Fruit fly (Drosophila melanogaster) whole organism, pupa: Measurements from ENCODE around the gene CG15597.

Experiments
- CG15710 ChIP-seq: fragments of 200-800 bp; sonication (Bioruptor generic); optimal IDR thresholded peaks from 2 replicates; lab custom pipeline; 2018; ENCODE audit warnings: missing biosample characterization, mild to moderate bottlenecking, missing genetic modification characterization, moderate library complexity
- CG4496 ChIP-seq: fragments of 200-800 bp; sonication (Bioruptor generic); IDR thresholded peaks from 3 replicates; pipeline ENCODE4 v1.3.6; 2022; ENCODE audit warnings: missing biosample characterization, missing genetic modification characterization
- CG8301 ChIP-seq: fragments of 200-800 bp; sonication (Bioruptor generic); optimal IDR thresholded peaks from 2 replicates; lab custom pipeline; 2018; ENCODE audit warnings: missing biosample characterization, mild to moderate bottlenecking, missing genetic modification characterization
- EcR ChIP-seq: fragments of 200-800 bp; sonication (Bioruptor generic); optimal IDR thresholded peaks from 3 replicates; lab custom pipeline; 2019; ENCODE audit warnings: missing biosample characterization, missing genetic modification characterization, mild to moderate bottlenecking, moderate library complexity, missing genetic modification reagents
- Pif1A ChIP-seq: fragments of 200-800 bp; sonication (Bioruptor generic); optimal IDR thresholded peaks from 3 replicates; lab custom pipeline; 2016; ENCODE audit warnings: missing biosample characterization, missing genetic modification characterization
- fd96Ca ChIP-seq: fragments of 200-800 bp; sonication (Bioruptor generic); IDR thresholded peaks from 3 replicates; pipeline ENCODE4 v1.3.6; 2022; ENCODE audit warnings: missing biosample characterization, missing genetic modification characterization

DNA sequence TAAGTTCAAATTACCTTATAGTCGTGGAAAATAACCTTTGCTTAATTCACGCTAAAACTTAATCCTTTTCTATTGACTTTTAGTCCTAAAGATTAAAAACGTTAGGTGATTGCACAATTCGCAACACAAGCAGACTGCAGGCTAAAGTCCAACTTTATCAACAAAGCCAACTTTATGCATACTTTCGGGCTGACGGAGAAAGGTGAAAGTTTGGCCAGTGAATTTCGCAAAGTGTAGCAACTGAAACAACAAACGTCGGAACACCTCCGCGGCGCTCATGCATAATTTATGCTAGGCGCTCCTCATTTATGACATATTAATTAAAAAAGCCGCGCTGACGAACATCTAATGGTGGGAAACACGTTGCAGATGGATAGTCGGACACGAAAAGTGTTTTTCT, 15.0 kb downstream of the CG15597 start:
- TF ChIP-seq fd96Ca (GFP tag; lab: Robert Waterston, UW) = no peak
- peak; percentile 12 for TF ChIP-seq CG8301
- no peak for TF ChIP-seq Pif1A (GFP tag; lab: Kevin White, UChicago)
- TF ChIP-seq CG4496 = 0 out of 3 replicates have a peak, but pooled peaks have one; percentile 40
- no peak for TF ChIP-seq EcR (GFP tag; lab: Kevin White, UChicago)
- TF ChIP-seq CG15710 (tag; lab: Kevin White, UChicago) = no peak
